Worm (Caenorhabditis elegans) whole organism, L1 larva: ENCODE data around the gene F08G2.5.
"Not testable (repeated sequence)": the region's sequence is repeated elsewhere in the genome, so short reads cannot be mapped to it uniquely, and the experiment has no call there.

Experiments
- C04F5.9 ChIP-seq: sonication (generic microtip); optimal IDR thresholded peaks from 2 replicates; lab custom pipeline; 2016; ENCODE audit warnings: missing genetic modification characterization, missing compliant biosample characterization
- Y116A8C.19 ChIP-seq: sonication (generic microtip); optimal IDR thresholded peaks from 2 replicates; lab custom pipeline; 2016; ENCODE audit warnings: missing compliant biosample characterization, missing genetic modification characterization, borderline replicate concordance
- aha-1 ChIP-seq: fragments of 150-350 bp; optimal IDR thresholded peaks from 2 replicates; lab custom pipeline; 2014; ENCODE audit warnings: missing biosample characterization, missing genetic modification characterization
- ceh-63 ChIP-seq: fragments of 200-800 bp; sonication (Bioruptor generic); optimal IDR thresholded peaks from 2 replicates; lab custom pipeline; 2018; ENCODE audit warnings: mild to moderate bottlenecking, missing genetic modification characterization, missing compliant biosample characterization
- ceh-8 ChIP-seq: fragments of 200-800 bp; sonication (Bioruptor generic); optimal IDR thresholded peaks from 2 replicates; lab custom pipeline; 2018; ENCODE audit warnings: mild to moderate bottlenecking, missing genetic modification characterization, moderate library complexity, missing compliant biosample characterization
- ceh-82 ChIP-seq, 3 experiments: fragments of 150-350 bp in 1 of 3; sonication (generic microtip) in 2 of 3; optimal IDR thresholded peaks; 2 replicates each; lab custom pipeline; 2014 to 2017; ENCODE audit warnings: missing biosample characterization in 3 of 3, missing genetic modification characterization in 3 of 3
- ceh-88 ChIP-seq: fragments of 200-800 bp; sonication (Bioruptor generic); IDR thresholded peaks from 2 replicates; pipeline ENCODE4 v1.3.6; 2022; ENCODE audit warnings: missing genetic modification characterization, missing compliant biosample characterization
- ces-1 ChIP-seq: fragments of 150-350 bp; optimal IDR thresholded peaks from 2 replicates; lab custom pipeline; 2014; ENCODE audit warnings: missing biosample characterization, missing genetic modification reagents, missing genetic modification characterization
- efl-1 ChIP-seq, 4 experiments: fragments of 150-350 bp; optimal IDR thresholded peaks in 3 of 4; peaks in 1 of 4; 1 replicate in 1 of 4; 2 replicates in 3 of 4; lab custom pipeline; 2014; ENCODE audit warnings: missing biosample characterization in 2 of 4, missing genetic modification characterization in 2 of 4, missing genetic modification reagents in 2 of 4
- egl-27 ChIP-seq, 2 experiments: fragments of 150-350 bp in 1 of 2; sonication (generic microtip); optimal IDR thresholded peaks; 3 replicates each; lab custom pipeline; 2017 to 2018; ENCODE audit warnings: missing biosample characterization in 2 of 2, missing genetic modification characterization in 2 of 2, missing genetic modification reagents in 2 of 2
- elt-2 ChIP-seq: sonication (generic microtip); optimal IDR thresholded peaks from 2 replicates; lab custom pipeline; 2016; ENCODE audit warnings: missing genetic modification characterization, mild to moderate bottlenecking, inconsistent platforms, missing compliant biosample characterization, missing genetic modification reagents
- fkh-8 ChIP-seq: sonication (generic microtip); optimal IDR thresholded peaks from 2 replicates; lab custom pipeline; 2016; ENCODE audit warnings: mild to moderate bottlenecking, missing genetic modification characterization, missing compliant biosample characterization
- hlh-17 ChIP-seq: fragments of 200-800 bp; sonication (Bioruptor generic); optimal IDR thresholded peaks from 2 replicates; lab custom pipeline; 2018; ENCODE audit warnings: missing genetic modification characterization, mild to moderate bottlenecking, missing compliant biosample characterization, moderate library complexity, borderline replicate concordance
- isw-1 ChIP-seq: fragments of 200-800 bp; sonication (Bioruptor generic); IDR thresholded peaks from 2 replicates; pipeline ENCODE4 v1.3.6; 2022; ENCODE audit warnings: missing genetic modification characterization, missing compliant biosample characterization
- jun-1 ChIP-seq: fragments of 150-350 bp; optimal IDR thresholded peaks from 2 replicates; lab custom pipeline; 2014; ENCODE audit warnings: missing biosample characterization, missing genetic modification reagents, missing genetic modification characterization
- lin-14 ChIP-seq: fragments of 200-800 bp; sonication (Bioruptor generic); optimal IDR thresholded peaks from 2 replicates; lab custom pipeline; 2018; ENCODE audit warnings: mild to moderate bottlenecking, missing genetic modification characterization, moderate library complexity, missing compliant biosample characterization
- lir-3 ChIP-seq: sonication (generic microtip); optimal IDR thresholded peaks from 2 replicates; lab custom pipeline; 2016; ENCODE audit warnings: mild to moderate bottlenecking, missing genetic modification characterization, moderate library complexity, missing compliant biosample characterization; ENCODE audit not compliant: poor library complexity
- nhr-20 ChIP-seq: sonication (generic microtip); optimal IDR thresholded peaks from 2 replicates; lab custom pipeline; 2016; ENCODE audit warnings: mild to moderate bottlenecking, missing genetic modification characterization, missing compliant biosample characterization
- nhr-84 ChIP-seq: sonication (generic microtip); optimal IDR thresholded peaks from 2 replicates; lab custom pipeline; 2017; ENCODE audit warnings: missing biosample characterization, missing genetic modification characterization
- nhr-85 ChIP-seq: sonication (generic microtip); peaks from one replicate; lab custom pipeline; 2016; ENCODE audit warnings: missing genetic modification characterization, inconsistent platforms, missing compliant biosample characterization
- pag-3 ChIP-seq: sonication (generic microtip); optimal IDR thresholded peaks from 2 replicates; lab custom pipeline; 2017; ENCODE audit warnings: missing genetic modification characterization, mild to moderate bottlenecking, missing compliant biosample characterization, antibody characterized with exemption, borderline replicate concordance; ENCODE audit not compliant: insufficient read depth
- pax-3 ChIP-seq: fragments of 200-800 bp; sonication (Bioruptor generic); optimal IDR thresholded peaks from 2 replicates; lab custom pipeline; 2018; ENCODE audit warnings: mild to moderate bottlenecking, missing genetic modification characterization, moderate library complexity, missing compliant biosample characterization
- rnt-1 ChIP-seq: sonication (generic microtip); optimal IDR thresholded peaks from 2 replicates; lab custom pipeline; 2016; ENCODE audit warnings: mild to moderate bottlenecking, missing genetic modification characterization, moderate library complexity, missing compliant biosample characterization
- snpc-4 ChIP-seq: fragments of 150-350 bp; optimal IDR thresholded peaks from 2 replicates; lab custom pipeline; 2014; ENCODE audit warnings: missing biosample characterization, missing genetic modification characterization
- snu-23 ChIP-seq: sonication (generic microtip); optimal IDR thresholded peaks from 2 replicates; lab custom pipeline; 2016; ENCODE audit warnings: missing genetic modification characterization, missing compliant biosample characterization
- swsn-7 ChIP-seq: sonication (generic microtip); optimal IDR thresholded peaks from 2 replicates; lab custom pipeline; 2016; ENCODE audit warnings: missing genetic modification characterization, missing compliant biosample characterization
- tbx-2 ChIP-seq: sonication (generic microtip); optimal IDR thresholded peaks from 2 replicates; lab custom pipeline; 2016; ENCODE audit warnings: missing genetic modification characterization, missing compliant biosample characterization
- tlp-1 ChIP-seq: fragments of 150-350 bp; optimal IDR thresholded peaks from 2 replicates; lab custom pipeline; 2014; ENCODE audit warnings: missing biosample characterization, missing genetic modification characterization
- unc-130 ChIP-seq: fragments of 150-350 bp; optimal IDR thresholded peaks from 2 replicates; lab custom pipeline; 2017; ENCODE audit warnings: missing biosample characterization, missing genetic modification characterization, inconsistent platforms
- unc-86 ChIP-seq: sonication (generic microtip); optimal IDR thresholded peaks from 2 replicates; lab custom pipeline; 2016; ENCODE audit warnings: missing genetic modification characterization, missing compliant biosample characterization
- unc-98 ChIP-seq: fragments of 200-800 bp; sonication (Bioruptor generic); IDR thresholded peaks from 2 replicates; pipeline ENCODE4 v1.3.6; 2022; ENCODE audit warnings: missing genetic modification characterization, missing compliant biosample characterization
- vab-15 ChIP-seq: sonication (generic microtip); optimal IDR thresholded peaks from 2 replicates; lab custom pipeline; 2017; ENCODE audit warnings: missing genotype, mild to moderate bottlenecking, missing genetic modification characterization, missing compliant biosample characterization
- xbp-1 ChIP-seq: sonication (generic microtip); optimal IDR thresholded peaks from 2 replicates; lab custom pipeline; 2016; ENCODE audit warnings: missing genetic modification characterization, missing compliant biosample characterization
- zip-4 ChIP-seq: fragments of 200-800 bp; sonication (Bioruptor generic); optimal IDR thresholded peaks from 2 replicates; lab custom pipeline; 2018; ENCODE audit warnings: mild to moderate bottlenecking, missing genetic modification characterization, moderate library complexity, missing compliant biosample characterization
- ztf-4 ChIP-seq: fragments of 150-350 bp; optimal IDR thresholded peaks from 2 replicates; lab custom pipeline; 2014; ENCODE audit warnings: missing biosample characterization, missing genetic modification characterization

Gene F08G2.5

DNA sequence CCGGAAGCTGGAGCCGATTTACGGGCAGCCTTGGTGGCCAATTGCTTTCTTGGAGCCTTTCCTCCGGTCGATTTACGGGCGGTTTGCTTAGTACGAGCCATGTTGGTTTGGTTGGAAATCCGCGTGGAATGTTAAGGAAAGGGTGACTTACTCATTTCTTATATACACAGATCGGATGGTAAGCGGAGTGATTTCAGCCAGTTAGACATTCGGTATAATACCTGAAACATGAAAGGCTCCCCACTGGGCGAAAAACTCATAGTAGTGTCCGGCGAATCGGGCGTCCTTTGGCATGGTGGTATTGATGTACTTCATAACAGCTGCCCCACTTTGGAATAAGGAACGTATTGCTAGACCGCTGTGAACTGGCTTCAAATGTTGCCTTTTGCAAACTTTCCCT is 4.8 kb downstream of the F08G2.5 start, which contains the start of gene his-42:
Gene his-42, minus strand, starts transcription at position 101 of the 400 bp plus-strand sequence.
- TF ChIP-seq C04F5.9 (tag; lab: Kevin White, UChicago) (no peak), fkh-8 (tag; lab: Kevin White, UChicago) (no peak), ceh-82 (tag; optimal IDR thresholded peaks at IDR 0.05; lab: Kevin White, UChicago) (no peak), swsn-7 (no peak), ceh-8 (GFP tag; lab: Kevin White, UChicago) (no peak), ztf-4 (tag; lab: Kevin White, UChicago) (no peak), unc-130 (tag; lab: Kevin White, UChicago) (no peak), pag-3 (no peak), snpc-4 (tag; lab: Kevin White, UChicago) (no peak), hlh-17 (GFP tag; lab: Kevin White, UChicago) (no peak), Y116A8C.19 (tag; lab: Kevin White, UChicago) (no peak), jun-1 (tag; lab: Kevin White, UChicago) (no peak), xbp-1 (tag; lab: Kevin White, UChicago) (no peak), isw-1 (GFP tag; lab: Robert Waterston, UW) (no peak), ces-1 (GFP tag; lab: Kevin White, UChicago) (no peak), lir-3 (tag; lab: Kevin White, UChicago) (no peak), lin-14 (GFP tag; lab: Kevin White, UChicago) (no peak), unc-86 (tag; lab: Kevin White, UChicago) (no peak), zip-4 (GFP tag; lab: Kevin White, UChicago) (no peak), pax-3 (tag; lab: Kevin White, UChicago) (no peak)

DNA sequence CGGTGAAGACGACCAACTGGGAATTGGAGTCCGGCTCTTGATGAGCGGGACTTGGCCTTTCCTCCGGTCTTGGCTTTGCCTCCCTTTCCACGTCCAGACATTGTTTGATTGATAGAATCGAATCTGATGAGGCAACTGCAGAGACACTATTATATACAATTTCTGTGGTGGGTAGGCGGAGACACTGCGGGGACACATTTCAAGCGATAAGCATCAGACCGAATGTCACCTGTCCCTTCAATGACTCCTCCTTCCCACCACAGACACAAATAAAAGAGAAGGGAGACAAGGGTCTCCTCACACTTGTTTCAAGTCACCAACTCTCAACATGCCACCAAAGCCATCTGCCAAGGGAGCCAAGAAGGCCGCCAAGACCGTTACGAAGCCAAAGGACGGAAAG is 15.4 kb downstream of the F08G2.5 start, which contains the start of gene his-16:
Gene his-16, minus strand, starts transcription at position 101 of the 400 bp plus-strand sequence.
- not testable (repeated sequence) for TF ChIP-seq hlh-17 (GFP tag; lab: Kevin White, UChicago); jun-1 (tag; lab: Kevin White, UChicago); snpc-4 (tag; lab: Kevin White, UChicago)

DNA sequence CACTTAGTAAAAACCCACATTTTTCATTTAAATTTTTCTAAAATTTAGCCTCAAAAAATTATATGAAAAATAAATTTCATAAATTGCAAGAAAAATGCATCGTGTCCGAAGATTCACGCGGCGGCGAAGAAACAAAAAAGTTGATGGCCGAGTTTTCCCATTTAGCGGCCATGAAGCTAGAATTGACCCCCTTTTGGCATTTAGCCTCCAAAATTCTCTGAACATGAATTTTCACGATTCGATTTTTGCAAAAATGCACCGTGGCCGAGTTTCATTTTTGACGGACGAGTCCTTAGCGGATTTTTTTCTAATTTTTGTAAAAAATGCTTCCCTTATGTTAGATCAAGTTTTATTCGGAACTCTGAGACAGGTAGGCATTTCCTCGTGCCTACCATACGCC is 17.9 kb downstream of the F08G2.5 start:
- TF ChIP-seq fkh-8 (tag; lab: Kevin White, UChicago) (no peak), aha-1 (tag; lab: Kevin White, UChicago) (no peak), unc-98 (no peak), egl-27 (tag; optimal IDR thresholded peaks at IDR 0.05; lab: Kevin White, UChicago) (no peak), nhr-20 (tag; lab: Kevin White, UChicago) (no peak), nhr-84 (tag; lab: Kevin White, UChicago) (no peak), ceh-63 (GFP tag; lab: Kevin White, UChicago) (no peak), ceh-88 (GFP tag; lab: Robert Waterston, UW) (no peak), vab-15 (tag; lab: Kevin White, UChicago) (no peak), tbx-2 (tag; lab: Kevin White, UChicago) (no peak), nhr-85 (tag; lab: Kevin White, UChicago) (no peak), rnt-1 (tag; lab: Kevin White, UChicago) (no peak), snu-23 (GFP tag; lab: Kevin White, UChicago) (no peak)

DNA sequence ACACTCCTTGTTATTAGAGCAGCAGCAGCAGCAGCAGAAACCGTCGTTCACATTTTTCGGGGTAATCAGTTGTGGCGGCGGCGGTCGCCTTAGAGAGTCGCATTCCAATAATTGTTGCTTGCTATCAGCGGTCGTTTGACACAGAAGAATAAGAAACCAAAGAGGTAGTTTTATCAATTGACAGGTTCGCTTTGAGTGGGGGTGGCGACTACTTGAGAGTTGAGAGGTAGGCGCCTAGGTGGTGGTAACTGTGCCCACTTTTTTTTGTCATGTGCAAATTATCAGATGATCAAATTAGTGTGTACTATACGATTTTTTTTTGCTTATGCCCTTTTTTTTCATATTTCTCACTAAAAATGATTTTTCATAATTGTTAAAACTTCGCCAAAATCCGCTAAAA is 19.5 kb downstream of the F08G2.5 start:
- TF ChIP-seq nhr-84 (tag; lab: Kevin White, UChicago) (no peak), efl-1 (optimal IDR thresholded peaks at IDR 0.05; lab: Kevin White, UChicago) (no peak), efl-1 (GFP tag; optimal IDR thresholded peaks at IDR 0.05 in 1 of 2; lab: Kevin White, UChicago) (peak in 1 of 2 experiments; percentile 78), elt-2 (tag; lab: Kevin White, UChicago) (peak; percentile 17), tlp-1 (tag; lab: Kevin White, UChicago) (no peak)
